Fruit fly (Drosophila melanogaster) whole organism, embryonic: Measurements from ENCODE around the gene axo.

Experiments used
- Atf6 ChIP-seq: fragments of 200-800 bp; sonication (Bioruptor generic); IDR thresholded peaks from 2 replicates; pipeline ENCODE4 v1.3.6; 2022; ENCODE audit warnings: missing biosample characterization, missing genetic modification characterization
- CG10209 ChIP-seq: fragments of 200-800 bp; sonication (Bioruptor generic); optimal IDR thresholded peaks from 3 replicates; lab custom pipeline; 2017; ENCODE audit warnings: missing biosample characterization, mild to moderate bottlenecking, missing genetic modification characterization, missing genetic modification reagents
- CG10267 ChIP-seq: fragments of 200-800 bp; sonication (Bioruptor generic); optimal IDR thresholded peaks from 2 replicates; lab custom pipeline; 2018; ENCODE audit warnings: missing biosample characterization, mild to moderate bottlenecking, missing genetic modification characterization, moderate library complexity
- CG10431 ChIP-seq: fragments of 200-800 bp; sonication (Bioruptor generic); optimal IDR thresholded peaks from 3 replicates; lab custom pipeline; 2018; ENCODE audit warnings: missing biosample characterization, mild to moderate bottlenecking, missing genetic modification characterization
- CG10543 ChIP-seq: fragments of 200-800 bp; sonication (Bioruptor generic); optimal IDR thresholded peaks from 3 replicates; lab custom pipeline; 2017; ENCODE audit warnings: missing biosample characterization, mild to moderate bottlenecking, missing genetic modification characterization, moderate library complexity
- CG10959 ChIP-seq: fragments of 200-800 bp; sonication (Bioruptor generic); IDR thresholded peaks from 2 replicates; pipeline ENCODE4 v1.3.6; 2022; ENCODE audit warnings: missing biosample characterization, missing genetic modification characterization
- CG11723 ChIP-seq: fragments of 200-800 bp; sonication (Bioruptor generic); optimal IDR thresholded peaks from 2 replicates; lab custom pipeline; 2017; ENCODE audit warnings: missing biosample characterization, mild to moderate bottlenecking, missing genetic modification characterization
- CG12155 ChIP-seq: fragments of 200-800 bp; sonication (Bioruptor generic); optimal IDR thresholded peaks from 3 replicates; lab custom pipeline; 2016; ENCODE audit warnings: missing biosample characterization, missing genetic modification characterization
- CG12744 ChIP-seq: fragments of 200-800 bp; sonication (Bioruptor generic); optimal IDR thresholded peaks from 2 replicates; lab custom pipeline; 2016; ENCODE audit warnings: missing biosample characterization, missing genetic modification characterization
- CG14965 ChIP-seq: fragments of 200-800 bp; sonication (Bioruptor generic); optimal IDR thresholded peaks from 2 replicates; lab custom pipeline; 2016; ENCODE audit warnings: missing biosample characterization, missing genetic modification characterization, borderline replicate concordance
- CG15073 ChIP-seq: fragments of 200-800 bp; sonication (Bioruptor generic); optimal IDR thresholded peaks from 2 replicates; lab custom pipeline; 2016; ENCODE audit warnings: missing biosample characterization, missing genetic modification characterization
- CG16863 ChIP-seq: fragments of 200-800 bp; sonication (Bioruptor generic); optimal IDR thresholded peaks from 3 replicates; lab custom pipeline; 2016; ENCODE audit warnings: missing biosample characterization, missing genetic modification characterization
- CG17568 ChIP-seq: fragments of 200-800 bp; sonication (Bioruptor generic); optimal IDR thresholded peaks from 2 replicates; lab custom pipeline; 2018; ENCODE audit warnings: missing biosample characterization, mild to moderate bottlenecking, missing genetic modification characterization, moderate library complexity
- CG18262 ChIP-seq: fragments of 200-800 bp; optimal IDR thresholded peaks from 3 replicates; lab custom pipeline; 2019; ENCODE audit warnings: missing biosample characterization, mild to moderate bottlenecking, missing genetic modification characterization, moderate library complexity
- CG43689 ChIP-seq: fragments of 200-800 bp; sonication (Bioruptor generic); IDR thresholded peaks from 2 replicates; pipeline ENCODE4 v1.3.6; 2022; ENCODE audit warnings: missing biosample characterization, missing genetic modification characterization
- CG5180 ChIP-seq: fragments of 200-800 bp; sonication (Bioruptor generic); optimal IDR thresholded peaks from 3 replicates; lab custom pipeline; 2017; ENCODE audit warnings: missing biosample characterization, missing genetic modification characterization, mild to moderate bottlenecking, moderate library complexity, missing genetic modification reagents
- CG6272 ChIP-seq: fragments of 200-800 bp; sonication (Bioruptor generic); IDR thresholded peaks from 2 replicates; pipeline ENCODE4 v1.3.6; 2022; ENCODE audit warnings: missing biosample characterization, missing genetic modification characterization
- CG7745 ChIP-seq: fragments of 200-800 bp; sonication (Bioruptor generic); optimal IDR thresholded peaks from 2 replicates; lab custom pipeline; 2018; ENCODE audit warnings: missing biosample characterization, mild to moderate bottlenecking, missing genetic modification characterization, moderate library complexity
- CG7963 ChIP-seq: fragments of 200-800 bp; sonication (Bioruptor generic); IDR thresholded peaks from 3 replicates; pipeline ENCODE4 v1.3.6; 2022; ENCODE audit warnings: missing biosample characterization, missing genetic modification characterization; ENCODE audit not compliant: partially characterized antibody
- CG8924 ChIP-seq: fragments of 200-800 bp; optimal IDR thresholded peaks from 3 replicates; lab custom pipeline; 2019; ENCODE audit warnings: missing biosample characterization, mild to moderate bottlenecking, missing genetic modification characterization, moderate library complexity
- GATAe ChIP-seq: fragments of 200-800 bp; sonication (Bioruptor generic); conservative IDR thresholded peaks from 2 replicates; pipeline ENCODE4 v1.3.6; 2022; ENCODE audit warnings: missing biosample characterization, missing genetic modification characterization
- Hr3 ChIP-seq: fragments of 200-800 bp; sonication (Bioruptor generic); optimal IDR thresholded peaks from 3 replicates; lab custom pipeline; 2016; ENCODE audit warnings: missing biosample characterization, missing genetic modification characterization
- Side ChIP-seq: fragments of 200-800 bp; sonication (Bioruptor generic); optimal IDR thresholded peaks from 2 replicates; lab custom pipeline; 2016; ENCODE audit warnings: missing biosample characterization, missing genetic modification characterization
- Sin3A ChIP-seq: fragments of >200 bp; optimal IDR thresholded peaks from 2 replicates; lab custom pipeline; 2018
- Six4 ChIP-seq: fragments of 200-800 bp; sonication (Bioruptor generic); optimal IDR thresholded peaks from 2 replicates; lab custom pipeline; 2016; ENCODE audit warnings: missing biosample characterization, missing genetic modification characterization
- Taf1 ChIP-seq: fragments of 200-800 bp; sonication (Bioruptor generic); IDR thresholded peaks from 2 replicates; pipeline ENCODE4 v1.3.6; 2022; ENCODE audit warnings: missing biosample characterization, missing genetic modification characterization
- YL-1 ChIP-seq: fragments of 200-800 bp; sonication (Bioruptor generic); optimal IDR thresholded peaks from 3 replicates; lab custom pipeline; 2017; ENCODE audit warnings: missing biosample characterization, mild to moderate bottlenecking, missing genetic modification characterization
- ap ChIP-seq: fragments of 200-800 bp; sonication (Bioruptor generic); IDR thresholded peaks from 2 replicates; pipeline ENCODE4 v1.3.6; 2022; ENCODE audit warnings: missing biosample characterization, missing genetic modification characterization
- ash1 ChIP-seq: fragments of 200-800 bp; sonication (Bioruptor generic); optimal IDR thresholded peaks from 2 replicates; lab custom pipeline; 2018; ENCODE audit warnings: missing biosample characterization, mild to moderate bottlenecking, missing genetic modification characterization
- bbx ChIP-seq: fragments of 200-800 bp; sonication (Bioruptor generic); IDR thresholded peaks from 2 replicates; pipeline ENCODE4 v1.3.6; 2022; ENCODE audit warnings: missing biosample characterization, missing genetic modification characterization; ENCODE audit not compliant: partially characterized antibody
- br ChIP-seq: fragments of >200 bp; optimal IDR thresholded peaks from 2 replicates; lab custom pipeline; 2017
- bsh ChIP-seq, 2 experiments: fragments of 200-800 bp; sonication (Bioruptor generic); optimal IDR thresholded peaks; 2 replicates each; lab custom pipeline; 2017 to 2018; ENCODE audit warnings: mild to moderate bottlenecking in 2 of 2, missing biosample characterization in 2 of 2, missing genetic modification characterization in 2 of 2, moderate library complexity in 1 of 2
- crol ChIP-seq: fragments of 200-800 bp; sonication (Bioruptor generic); IDR thresholded peaks from 2 replicates; pipeline ENCODE4 v1.3.6; 2022; ENCODE audit warnings: missing biosample characterization, missing genetic modification characterization
- da ChIP-seq: fragments of 200-800 bp; sonication (Bioruptor generic); optimal IDR thresholded peaks from 2 replicates; lab custom pipeline; 2016; ENCODE audit warnings: missing biosample characterization, missing genetic modification characterization
- dati ChIP-seq: fragments of 200-800 bp; sonication (Bioruptor generic); IDR thresholded peaks from 2 replicates; pipeline ENCODE4 v1.3.6; 2022; ENCODE audit warnings: missing biosample characterization, missing genetic modification characterization
- ems ChIP-seq: fragments of 200-800 bp; sonication (Bioruptor generic); optimal IDR thresholded peaks from 3 replicates; lab custom pipeline; 2016; ENCODE audit warnings: missing biosample characterization, missing genetic modification characterization
- fd3F ChIP-seq: fragments of 200-800 bp; sonication (Bioruptor generic); optimal IDR thresholded peaks from 2 replicates; lab custom pipeline; 2018; ENCODE audit warnings: missing biosample characterization, mild to moderate bottlenecking, missing genetic modification characterization, moderate library complexity
- gce ChIP-seq: fragments of 200-800 bp; sonication (Bioruptor generic); IDR thresholded peaks from 3 replicates; pipeline ENCODE4 v1.3.6; 2022; ENCODE audit warnings: missing biosample characterization, missing genetic modification characterization
- gfzf ChIP-seq: fragments of 200-800 bp; sonication (Bioruptor generic); optimal IDR thresholded peaks from 2 replicates; lab custom pipeline; 2016; ENCODE audit warnings: missing biosample characterization, mild to moderate bottlenecking, missing genetic modification characterization, moderate library complexity
- ham ChIP-seq: fragments of 200-800 bp; sonication (Bioruptor generic); IDR thresholded peaks from 2 replicates; pipeline ENCODE4 v1.3.6; 2022; ENCODE audit warnings: missing biosample characterization, missing genetic modification characterization
- luna ChIP-seq: fragments of 200-800 bp; sonication (Bioruptor generic); optimal IDR thresholded peaks from 2 replicates; lab custom pipeline; 2016; ENCODE audit warnings: missing biosample characterization, missing genetic modification characterization
- mirr ChIP-seq: fragments of 200-800 bp; sonication (Bioruptor generic); optimal IDR thresholded peaks from 3 replicates; lab custom pipeline; 2018; ENCODE audit warnings: missing biosample characterization, mild to moderate bottlenecking, missing genetic modification characterization
- p53 ChIP-seq: fragments of 200-800 bp; sonication (Bioruptor generic); optimal IDR thresholded peaks from 2 replicates; lab custom pipeline; 2016; ENCODE audit warnings: missing biosample characterization, missing genetic modification characterization
- pum ChIP-seq: fragments of 200-800 bp; sonication (Bioruptor generic); optimal IDR thresholded peaks from 2 replicates; lab custom pipeline; 2016; ENCODE audit warnings: missing biosample characterization, missing genetic modification characterization
- sima ChIP-seq: fragments of 200-800 bp; sonication (Bioruptor generic); optimal IDR thresholded peaks from 2 replicates; lab custom pipeline; 2016; ENCODE audit warnings: missing biosample characterization, missing genetic modification characterization
- stwl ChIP-seq: fragments of 200-800 bp; sonication (Bioruptor generic); optimal IDR thresholded peaks from 3 replicates; lab custom pipeline; 2018; ENCODE audit warnings: missing biosample characterization, mild to moderate bottlenecking, missing genetic modification characterization, moderate library complexity
- sug ChIP-seq: fragments of 200-800 bp; optimal IDR thresholded peaks from 2 replicates; lab custom pipeline; 2019; ENCODE audit warnings: missing biosample characterization, mild to moderate bottlenecking, missing genetic modification characterization, moderate library complexity
- tap ChIP-seq: fragments of 200-800 bp; optimal IDR thresholded peaks from 3 replicates; lab custom pipeline; 2019; ENCODE audit warnings: missing biosample characterization, mild to moderate bottlenecking, missing genetic modification characterization, moderate library complexity
- trem ChIP-seq: fragments of 200-800 bp; optimal IDR thresholded peaks from 3 replicates; lab custom pipeline; 2019; ENCODE audit warnings: missing biosample characterization, mild to moderate bottlenecking, missing genetic modification characterization, moderate library complexity
- unpg ChIP-seq: fragments of 200-800 bp; sonication (Bioruptor generic); optimal IDR thresholded peaks from 3 replicates; lab custom pipeline; 2018; ENCODE audit warnings: missing biosample characterization, mild to moderate bottlenecking, missing genetic modification characterization, moderate library complexity
- wdn ChIP-seq: fragments of 200-800 bp; sonication (Bioruptor generic); IDR thresholded peaks from 2 replicates; pipeline ENCODE4 v1.3.6; 2022; ENCODE audit warnings: missing biosample characterization, missing genetic modification characterization

axo gene

DNA sequence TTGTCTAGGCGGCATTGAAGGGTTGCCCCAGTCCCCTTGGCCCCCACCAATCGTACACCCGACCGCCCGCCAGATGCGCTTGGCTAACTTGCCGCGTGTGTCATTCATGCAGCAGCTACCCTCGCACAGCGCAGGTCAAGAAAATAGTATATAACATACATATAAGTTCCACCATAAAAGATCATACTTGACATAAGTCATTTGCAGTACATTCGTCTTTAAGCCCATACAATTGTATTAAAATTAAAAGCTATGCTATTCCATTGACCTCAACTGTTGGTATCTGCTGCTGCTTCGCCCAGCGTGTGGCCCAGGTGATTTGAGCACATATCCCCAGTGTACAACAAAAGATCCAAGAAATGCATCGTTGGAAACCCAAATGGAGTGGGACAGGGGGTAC lies 75.8 kb downstream of the axo start (continued):
- TF ChIP-seq da (GFP tag; lab: Kevin White, UChicago), result no peak
- no peak for TF ChIP-seq YL-1
- peak; percentile 67 for TF ChIP-seq Six4 (GFP tag; lab: Kevin White, UChicago)
- no peak for TF ChIP-seq CG5180 (GFP tag; lab: Kevin White, UChicago)
- TF ChIP-seq CG7745, result peak; percentile 34
- 0 out of 2 replicates have a peak, but pooled peaks have one; percentile 32 for TF ChIP-seq dati (GFP tag; lab: Robert Waterston, UW)
- peak; percentile 79 for TF ChIP-seq unpg (GFP tag; lab: Kevin White, UChicago)
- TF ChIP-seq fd3F (GFP tag; lab: Kevin White, UChicago), result no peak
- peak; percentile 65 for TF ChIP-seq Side (GFP tag; lab: Kevin White, UChicago)
- no peak for TF ChIP-seq mirr
- TF ChIP-seq wdn (GFP tag; lab: Robert Waterston, UW), result 0 out of 2 replicates have a peak, but pooled peaks have one; percentile 24
- no peak for TF ChIP-seq p53 (GFP tag; lab: Kevin White, UChicago)
- peak; percentile 48 for TF ChIP-seq trem (tag; lab: Kevin White, UChicago)
- TF ChIP-seq CG6272 (GFP tag; lab: Robert Waterston, UW), result peak; percentile 49; the same call in 1 of the 2 replicates
- TF ChIP-seq CG15073 (GFP tag; lab: Kevin White, UChicago), result peak; percentile 18
- TF ChIP-seq bsh (GFP tag; optimal IDR thresholded peaks at IDR 0.05; lab: Kevin White, UChicago), result peak; percentile 58 to 89
- TF ChIP-seq CG10543 (GFP tag; lab: Kevin White, UChicago), result no peak
- TF ChIP-seq CG8924, result peak; percentile 59
- TF ChIP-seq CG43689 (GFP tag; lab: Robert Waterston, UW), result peak; percentile 25; the same call in 1 of the 2 replicates
- peak; percentile 51 for TF ChIP-seq Hr3
- peak; percentile 58 for TF ChIP-seq crol
- no peak for TF ChIP-seq CG7963 (GFP tag; lab: Robert Waterston, UW)
- TF ChIP-seq sug (tag; lab: Kevin White, UChicago), result no peak
- peak; percentile 30 for TF ChIP-seq CG12744
- TF ChIP-seq Atf6, result peak; percentile 49; the same call in 1 of the 2 replicates
- no peak for TF ChIP-seq Sin3A (lab: Kevin White, UChicago)
- TF ChIP-seq CG10209, result peak; percentile 68
- peak; percentile 68 for TF ChIP-seq pum (GFP tag; lab: Kevin White, UChicago)
- TF ChIP-seq stwl (tag; lab: Kevin White, UChicago), result peak; percentile 20
- no peak for TF ChIP-seq CG11723 (GFP tag; lab: Kevin White, UChicago)
- peak; percentile 48 for TF ChIP-seq CG16863 (GFP tag; lab: Kevin White, UChicago)
- TF ChIP-seq CG18262 (tag; lab: Kevin White, UChicago), result peak; percentile 88
- peak; percentile 86; the same call in 2 of the 3 replicates for TF ChIP-seq gce (GFP tag; lab: Robert Waterston, UW)
- TF ChIP-seq ems, result peak; percentile 61
- 0 out of 2 replicates have a peak, but pooled peaks have one; percentile 34 for TF ChIP-seq Taf1 (GFP tag; lab: Robert Waterston, UW)
- TF ChIP-seq GATAe (GFP tag; lab: Robert Waterston, UW), result no peak
- TF ChIP-seq gfzf (GFP tag; lab: Kevin White, UChicago), result no peak
- TF ChIP-seq CG10267 (tag; lab: Kevin White, UChicago), result peak; percentile 68
- TF ChIP-seq tap (tag; lab: Kevin White, UChicago), result peak; percentile 59
- no peak for TF ChIP-seq luna (GFP tag; lab: Kevin White, UChicago)
- peak; percentile 77 for TF ChIP-seq CG10959 (GFP tag; lab: Robert Waterston, UW)
- no peak for TF ChIP-seq ash1 (GFP tag; lab: Kevin White, UChicago)
- no peak for TF ChIP-seq CG10431 (GFP tag; lab: Kevin White, UChicago)
- no peak for TF ChIP-seq ham
- no peak for TF ChIP-seq CG14965
- peak; percentile 45 for TF ChIP-seq CG12155 (GFP tag; lab: Kevin White, UChicago)
- peak; percentile 73 for TF ChIP-seq ap
- no peak for TF ChIP-seq br
- TF ChIP-seq sima, result no peak
- TF ChIP-seq bbx (GFP tag; lab: Robert Waterston, UW), result no peak
- peak; percentile 38 for TF ChIP-seq CG17568 (GFP tag; lab: Kevin White, UChicago)
